Worm (Caenorhabditis elegans) whole organism, mixed stage, embryonic: ENCODE measurements around the gene C39D10.7.

Source experiments
- M03D4.4 ChIP-seq: sonication (generic microtip); optimal IDR thresholded peaks from 2 replicates; lab custom pipeline; 2017; ENCODE audit warnings: mild to moderate bottlenecking, missing genetic modification characterization, missing compliant biosample characterization
- ces-1 ChIP-seq: fragments of 150-350 bp; optimal IDR thresholded peaks from 2 replicates; lab custom pipeline; 2014; ENCODE audit warnings: missing biosample characterization, missing genetic modification reagents, missing genetic modification characterization
- elt-3 ChIP-seq: fragments of 150-350 bp; optimal IDR thresholded peaks from 2 replicates; lab custom pipeline; 2014; ENCODE audit warnings: missing biosample characterization, missing genetic modification characterization
- lin-13 ChIP-seq: fragments of 150-350 bp; optimal IDR thresholded peaks from 2 replicates; lab custom pipeline; 2014; ENCODE audit warnings: missing biosample characterization, missing genetic modification characterization
- lsy-2 ChIP-seq: fragments of 150-350 bp; optimal IDR thresholded peaks from 2 replicates; lab custom pipeline; 2014; ENCODE audit warnings: missing biosample characterization, missing genetic modification characterization
- nhr-12 ChIP-seq: fragments of 150-350 bp; optimal IDR thresholded peaks from 2 replicates; lab custom pipeline; 2014; ENCODE audit warnings: missing biosample characterization, missing genetic modification characterization
- pha-4 ChIP-seq: fragments of 150-350 bp; optimal IDR thresholded peaks from 2 replicates; lab custom pipeline; 2018; ENCODE audit warnings: missing biosample characterization, missing genetic modification reagents, missing genetic modification characterization
- sem-2 ChIP-seq: fragments of 200-800 bp; sonication (Bioruptor generic); optimal IDR thresholded peaks from 2 replicates; lab custom pipeline; 2018; ENCODE audit warnings: mild to moderate bottlenecking, missing genetic modification characterization, missing compliant biosample characterization
- snpc-4 ChIP-seq: fragments of 150-350 bp; optimal IDR thresholded peaks from 2 replicates; lab custom pipeline; 2014; ENCODE audit warnings: missing biosample characterization, missing genetic modification characterization
- tbx-8 ChIP-seq: fragments of 200-800 bp; sonication (Bioruptor generic); optimal IDR thresholded peaks from 2 replicates; lab custom pipeline; 2018; ENCODE audit warnings: mild to moderate bottlenecking, missing genetic modification characterization, moderate library complexity, missing compliant biosample characterization
- unc-39 ChIP-seq: fragments of 150-350 bp; optimal IDR thresholded peaks from 2 replicates; lab custom pipeline; 2014; ENCODE audit warnings: missing biosample characterization, missing genetic modification characterization

ce11 chrX:7898131-7898530, 15.6 kb downstream of the C39D10.7 start:
- TF ChIP-seq pha-4 (tag; lab: Kevin White, UChicago) (no peak), unc-39 (tag; lab: Kevin White, UChicago) (no peak), M03D4.4 (tag; lab: Kevin White, UChicago) (no peak), snpc-4 (tag; lab: Kevin White, UChicago) (no peak), lin-13 (no peak), tbx-8 (GFP tag; lab: Kevin White, UChicago) (no peak), elt-3 (no peak), sem-2 (GFP tag; lab: Kevin White, UChicago) (no peak), nhr-12 (tag; lab: Kevin White, UChicago) (no peak), ces-1 (GFP tag; lab: Kevin White, UChicago) (no peak), lsy-2 (tag; lab: Kevin White, UChicago) (no peak)
